Worm (Caenorhabditis elegans) whole organism, L4/young adult: ENCODE data around the gene C31H1.1.

Experiments used
- W03F9.2 ChIP-seq: fragments of 150-350 bp; optimal IDR thresholded peaks from 2 replicates; lab custom pipeline; 2014; ENCODE audit warnings: missing biosample characterization, missing genetic modification characterization
- dao-5 ChIP-seq: sonication (generic microtip); optimal IDR thresholded peaks from 2 replicates; lab custom pipeline; 2016; ENCODE audit warnings: missing genotype, missing genetic modification characterization, moderate library complexity, missing compliant biosample characterization
- him-1 ChIP-seq: sonication (generic microtip); optimal IDR thresholded peaks from 2 replicates; lab custom pipeline; 2016; ENCODE audit warnings: missing genotype, missing genetic modification reagents, missing genetic modification characterization, missing compliant biosample characterization

DNA sequence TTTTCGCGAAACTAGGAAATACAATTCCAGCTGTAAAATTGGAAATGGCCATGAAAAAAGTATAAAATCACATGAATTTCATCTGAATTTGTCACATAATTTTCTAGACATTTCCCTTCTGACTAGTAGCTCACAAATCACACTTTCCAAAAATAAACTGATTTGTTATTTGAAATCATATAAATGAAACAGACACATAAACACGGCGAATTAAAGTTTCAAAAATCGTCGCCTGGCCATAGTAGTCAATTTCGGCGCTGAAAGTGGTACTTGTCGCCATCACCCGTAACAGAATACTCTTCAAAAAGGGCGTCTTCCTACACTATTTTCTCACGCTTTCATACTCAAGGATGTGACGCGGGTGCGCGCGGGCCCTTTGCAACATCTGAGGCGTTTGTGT, 44.5 kb upstream of the C31H1.1 start:
- TF ChIP-seq him-1 (tag; lab: Kevin White, UChicago) (no peak), W03F9.2 (no peak), dao-5 (tag; lab: Kevin White, UChicago) (no peak)
